Fruit fly (Drosophila melanogaster) ovary, adult (tissue): ENCODE data around the gene CG1463.
A peak's percentile ranks its signal among the peaks of the same experiment; 100 is the strongest.

Source experiments
- CG17801 ChIP-seq: fragments of 200-800 bp; optimal IDR thresholded peaks from 2 replicates; lab custom pipeline; 2019; ENCODE audit warnings: missing biosample characterization, mild to moderate bottlenecking, missing genetic modification characterization, moderate library complexity; ENCODE audit not compliant: partially characterized antibody

Gene CG1463

dm6 chrX:12582984-12583869 lies 28.2 kb downstream of the CG1463 start, which contains the start of gene Pits:
Gene Pits, minus strand, starts transcription at chrX:12583193.
- TF ChIP-seq CG17801, result peak; percentile 82

dm6 chrX:12582661-12582983 lies 28.8 kb downstream of the CG1463 start:
- TF ChIP-seq CG17801, result no peak

- no peak for TF ChIP-seq CG17801
Observed at dm6 chrX:12581894-12582293, 29.6 kb downstream of the CG1463 start.

- TF ChIP-seq CG17801, result no peak
Observed at dm6 chrX:12581305-12581676, 30.2 kb downstream of the CG1463 start.

dm6 chrX:12580498-12581304 lies 30.8 kb downstream of the CG1463 start:
- no peak for TF ChIP-seq CG17801

- TF ChIP-seq CG17801, result peak; percentile 60
Observed at dm6 chrX:12580040-12580497, 31.4 kb downstream of the CG1463 start.

- TF ChIP-seq CG17801, result peak; percentile 76
Observed at dm6 chrX:12579506-12579999, 31.9 kb downstream of the CG1463 start.

- no peak for TF ChIP-seq CG17801
Observed at dm6 chrX:12578701-12579372, 32.6 kb downstream of the CG1463 start.

dm6 chrX:12578328-12578700 lies 33.2 kb downstream of the CG1463 start:
- no peak for TF ChIP-seq CG17801

- no peak for TF ChIP-seq CG17801
Observed at dm6 chrX:12577722-12578121, 33.7 kb downstream of the CG1463 start.

dm6 chrX:12575827-12576408 lies 35.5 kb downstream of the CG1463 start:
- TF ChIP-seq CG17801, result no peak

- TF ChIP-seq CG17801, result no peak
Observed at dm6 chrX:12575292-12575826, 36.1 kb downstream of the CG1463 start.

- TF ChIP-seq CG17801, result peak; percentile 79
Observed at dm6 chrX:12574666-12575202, 36.7 kb downstream of the CG1463 start.

dm6 chrX:12568292-12568923 lies 43.1 kb downstream of the CG1463 start, which contains the start of gene hwt:
Gene hwt, minus strand, starts transcription at chrX:12568452.
- TF ChIP-seq CG17801, result no peak

dm6 chrX:12567663-12568062 lies 43.8 kb downstream of the CG1463 start:
- no peak for TF ChIP-seq CG17801
